Fruit fly (Drosophila melanogaster) whole organism, embryonic: ENCODE results near the gene CG31559.

Experiments
- CG10209 ChIP-seq: fragments of 200-800 bp; sonication (Bioruptor generic); optimal IDR thresholded peaks from 3 replicates; lab custom pipeline; 2017; ENCODE audit warnings: missing biosample characterization, mild to moderate bottlenecking, missing genetic modification characterization, missing genetic modification reagents
- CG11560 ChIP-seq: fragments of 200-800 bp; sonication (Bioruptor generic); IDR thresholded peaks from 3 replicates; pipeline ENCODE4 v1.3.6; 2022; ENCODE audit warnings: missing biosample characterization, missing genetic modification characterization
- CG12744 ChIP-seq: fragments of 200-800 bp; sonication (Bioruptor generic); optimal IDR thresholded peaks from 2 replicates; lab custom pipeline; 2016; ENCODE audit warnings: missing biosample characterization, missing genetic modification characterization
- CG13287 ChIP-seq: fragments of 200-800 bp; sonication (Bioruptor generic); IDR thresholded peaks from 2 replicates; pipeline ENCODE4 v1.3.6; 2022; ENCODE audit warnings: missing biosample characterization, missing genetic modification characterization; ENCODE audit not compliant: partially characterized antibody
- CG15073 ChIP-seq: fragments of 200-800 bp; sonication (Bioruptor generic); optimal IDR thresholded peaks from 2 replicates; lab custom pipeline; 2016; ENCODE audit warnings: missing biosample characterization, missing genetic modification characterization
- CG15514 ChIP-seq: fragments of 200-800 bp; sonication (Bioruptor generic); optimal IDR thresholded peaks from 3 replicates; lab custom pipeline; 2017; ENCODE audit warnings: missing biosample characterization, missing genetic modification characterization, mild to moderate bottlenecking, moderate library complexity, missing genetic modification reagents
- CG16815 ChIP-seq: fragments of 200-800 bp; sonication (Bioruptor generic); optimal IDR thresholded peaks from 3 replicates; lab custom pipeline; 2017; ENCODE audit warnings: missing biosample characterization, mild to moderate bottlenecking, missing genetic modification characterization
- CG17912 ChIP-seq: fragments of 200-800 bp; sonication (Bioruptor generic); optimal IDR thresholded peaks from 2 replicates; lab custom pipeline; 2018; ENCODE audit warnings: missing biosample characterization, mild to moderate bottlenecking, missing genetic modification characterization
- CG1792 ChIP-seq: fragments of 200-800 bp; sonication (Bioruptor generic); optimal IDR thresholded peaks from 2 replicates; lab custom pipeline; 2016; ENCODE audit warnings: missing biosample characterization, missing genetic modification characterization
- CG18011 ChIP-seq: fragments of 200-800 bp; sonication (Bioruptor generic); optimal IDR thresholded peaks from 2 replicates; lab custom pipeline; 2017; ENCODE audit warnings: missing biosample characterization, missing genetic modification characterization, mild to moderate bottlenecking, moderate library complexity, missing genotype
- CG33213 ChIP-seq: fragments of 200-800 bp; sonication (Bioruptor generic); optimal IDR thresholded peaks from 3 replicates; lab custom pipeline; 2016; ENCODE audit warnings: missing biosample characterization, missing genetic modification characterization
- CG3407 ChIP-seq: fragments of 200-800 bp; sonication (Bioruptor generic); optimal IDR thresholded peaks from 2 replicates; lab custom pipeline; 2018; ENCODE audit warnings: missing biosample characterization, mild to moderate bottlenecking, missing genetic modification characterization
- CG3995 ChIP-seq: fragments of 200-800 bp; sonication (Bioruptor generic); optimal IDR thresholded peaks from 3 replicates; lab custom pipeline; 2016; ENCODE audit warnings: missing biosample characterization, missing genetic modification characterization
- CG7372 ChIP-seq: fragments of 200-800 bp; sonication (Bioruptor generic); IDR thresholded peaks from 2 replicates; pipeline ENCODE4 v1.3.6; 2022; ENCODE audit warnings: missing biosample characterization, missing genetic modification characterization
- CG8388 ChIP-seq: fragments of 200-800 bp; sonication (Bioruptor generic); optimal IDR thresholded peaks from 2 replicates; lab custom pipeline; 2019; ENCODE audit warnings: missing biosample characterization, mild to moderate bottlenecking, missing genetic modification characterization, moderate library complexity
- CG8944 ChIP-seq: fragments of 200-800 bp; sonication (Bioruptor generic); optimal IDR thresholded peaks from 3 replicates; lab custom pipeline; 2016; ENCODE audit warnings: missing biosample characterization, missing genetic modification characterization
- CG9437 ChIP-seq: fragments of 200-800 bp; sonication (Bioruptor generic); optimal IDR thresholded peaks from 2 replicates; lab custom pipeline; 2018; ENCODE audit warnings: missing biosample characterization, mild to moderate bottlenecking, missing genetic modification characterization
- CHES-1-like ChIP-seq: fragments of 200-800 bp; sonication (Bioruptor generic); optimal IDR thresholded peaks from 2 replicates; lab custom pipeline; 2016; ENCODE audit warnings: missing biosample characterization, missing genetic modification characterization
- CkIIα-i1 ChIP-seq: fragments of 200-800 bp; sonication (Bioruptor generic); IDR thresholded peaks from 2 replicates; pipeline ENCODE4 v1.3.6; 2022; ENCODE audit warnings: missing biosample characterization, missing genetic modification characterization
- CoRest ChIP-seq: fragments of 200-800 bp; sonication (Bioruptor generic); optimal IDR thresholded peaks from 3 replicates; lab custom pipeline; 2018; ENCODE audit warnings: missing biosample characterization, mild to moderate bottlenecking, missing genetic modification characterization, moderate library complexity
- D19B ChIP-seq: fragments of 200-800 bp; sonication (Bioruptor generic); optimal IDR thresholded peaks from 2 replicates; lab custom pipeline; 2017; ENCODE audit warnings: missing biosample characterization, mild to moderate bottlenecking, missing genetic modification characterization
- Dad ChIP-seq: fragments of 200-800 bp; sonication (Bioruptor generic); optimal IDR thresholded peaks from 3 replicates; lab custom pipeline; 2016; ENCODE audit warnings: missing biosample characterization, missing genetic modification characterization
- GATAe ChIP-seq: fragments of 200-800 bp; sonication (Bioruptor generic); conservative IDR thresholded peaks from 2 replicates; pipeline ENCODE4 v1.3.6; 2022; ENCODE audit warnings: missing biosample characterization, missing genetic modification characterization
- HHEX ChIP-seq: fragments of 200-800 bp; sonication (Bioruptor generic); optimal IDR thresholded peaks from 3 replicates; lab custom pipeline; 2017; ENCODE audit warnings: missing biosample characterization, mild to moderate bottlenecking, missing genetic modification characterization, missing genetic modification reagents
- Mad ChIP-seq: fragments of 200-800 bp; sonication (Bioruptor generic); optimal IDR thresholded peaks from 2 replicates; lab custom pipeline; 2016; ENCODE audit warnings: missing biosample characterization, missing genetic modification characterization
- Mrtf ChIP-seq: fragments of 200-800 bp; sonication (Bioruptor generic); IDR thresholded peaks from 3 replicates; pipeline ENCODE4 v1.3.6; 2022; ENCODE audit warnings: missing biosample characterization, missing genetic modification characterization
- Six4 ChIP-seq: fragments of 200-800 bp; sonication (Bioruptor generic); optimal IDR thresholded peaks from 2 replicates; lab custom pipeline; 2016; ENCODE audit warnings: missing biosample characterization, missing genetic modification characterization
- Xbp1 ChIP-seq: fragments of 200-800 bp; sonication (Bioruptor generic); optimal IDR thresholded peaks from 3 replicates; lab custom pipeline; 2016; ENCODE audit warnings: missing biosample characterization, mild to moderate bottlenecking, missing genetic modification characterization
- ab ChIP-seq: fragments of 200-800 bp; sonication (Bioruptor generic); optimal IDR thresholded peaks from 2 replicates; lab custom pipeline; 2016; ENCODE audit warnings: missing biosample characterization, missing genetic modification characterization
- aop ChIP-seq: fragments of 200-800 bp; sonication (Bioruptor generic); IDR thresholded peaks from 2 replicates; pipeline ENCODE4 v1.3.6; 2022; ENCODE audit warnings: missing biosample characterization, missing genetic modification characterization
- bcd ChIP-seq: fragments of 200-800 bp; sonication (Bioruptor generic); optimal IDR thresholded peaks from 2 replicates; lab custom pipeline; 2017; ENCODE audit warnings: missing biosample characterization, mild to moderate bottlenecking, missing genetic modification characterization
- btn ChIP-seq: fragments of 200-800 bp; sonication (Bioruptor generic); optimal IDR thresholded peaks from 2 replicates; lab custom pipeline; 2016; ENCODE audit warnings: missing biosample characterization, missing genetic modification characterization
- cas ChIP-seq: fragments of 200-800 bp; sonication (Bioruptor generic); IDR thresholded peaks from 2 replicates; pipeline ENCODE4 v1.3.6; 2022; ENCODE audit warnings: missing biosample characterization, missing genetic modification characterization
- crol ChIP-seq: fragments of 200-800 bp; sonication (Bioruptor generic); IDR thresholded peaks from 2 replicates; pipeline ENCODE4 v1.3.6; 2022; ENCODE audit warnings: missing biosample characterization, missing genetic modification characterization
- dmrt99B ChIP-seq: fragments of 200-800 bp; sonication (Bioruptor generic); optimal IDR thresholded peaks from 2 replicates; lab custom pipeline; 2018; ENCODE audit warnings: missing biosample characterization, mild to moderate bottlenecking, missing genetic modification characterization, moderate library complexity
- eyg ChIP-seq: fragments of 200-800 bp; sonication (Bioruptor generic); optimal IDR thresholded peaks from 3 replicates; lab custom pipeline; 2016; ENCODE audit warnings: missing biosample characterization, missing genetic modification characterization
- fd64A ChIP-seq: fragments of 200-800 bp; sonication (Bioruptor generic); optimal IDR thresholded peaks from 3 replicates; lab custom pipeline; 2018; ENCODE audit warnings: missing biosample characterization, mild to moderate bottlenecking, missing genetic modification characterization
- gce ChIP-seq: fragments of 200-800 bp; sonication (Bioruptor generic); IDR thresholded peaks from 3 replicates; pipeline ENCODE4 v1.3.6; 2022; ENCODE audit warnings: missing biosample characterization, missing genetic modification characterization
- gsb-n ChIP-seq: fragments of 200-800 bp; sonication (Bioruptor generic); optimal IDR thresholded peaks from 3 replicates; lab custom pipeline; 2018; ENCODE audit warnings: missing biosample characterization, mild to moderate bottlenecking, missing genetic modification characterization
- lilli ChIP-seq: fragments of 200-800 bp; sonication (Bioruptor generic); optimal IDR thresholded peaks from 3 replicates; lab custom pipeline; 2016; ENCODE audit warnings: missing biosample characterization, missing genetic modification characterization
- mld ChIP-seq: fragments of 200-800 bp; sonication (Bioruptor generic); IDR thresholded peaks from 3 replicates; pipeline ENCODE4 v1.3.6; 2022; ENCODE audit warnings: missing biosample characterization, missing genetic modification characterization; ENCODE audit not compliant: partially characterized antibody
- otp ChIP-seq: fragments of 200-800 bp; sonication (Bioruptor generic); IDR thresholded peaks from 3 replicates; pipeline ENCODE4, ENCODE4 v1.3.6; 2022; ENCODE audit warnings: missing biosample characterization, missing genetic modification characterization
- pb ChIP-seq: fragments of 200-800 bp; sonication (Bioruptor generic); optimal IDR thresholded peaks from 3 replicates; lab custom pipeline; 2016; ENCODE audit warnings: missing biosample characterization, missing genetic modification characterization
- salm ChIP-seq: fragments of 200-800 bp; sonication (Bioruptor generic); optimal IDR thresholded peaks from 2 replicates; lab custom pipeline; 2018; ENCODE audit warnings: missing biosample characterization, mild to moderate bottlenecking, missing genetic modification characterization
- sob ChIP-seq: fragments of 200-800 bp; sonication (Bioruptor generic); IDR thresholded peaks from 2 replicates; pipeline ENCODE4 v1.3.6; 2022; ENCODE audit warnings: missing biosample characterization, missing genetic modification characterization
- tgo ChIP-seq: fragments of 200-800 bp; sonication (Bioruptor generic); IDR thresholded peaks from 3 replicates; pipeline ENCODE4 v1.3.6; 2022; ENCODE audit warnings: missing biosample characterization, missing genetic modification characterization
- tll ChIP-seq, 2 experiments: fragments of 200-800 bp in 1 of 2; fragments of >200 bp in 1 of 2; sonication (Bioruptor generic) in 1 of 2; optimal IDR thresholded peaks; 2 replicates each; lab custom pipeline; 2017 to 2019; ENCODE audit warnings: missing biosample characterization in 2 of 2, missing genetic modification characterization in 2 of 2, mild to moderate bottlenecking in 1 of 2, moderate library complexity in 1 of 2
- vfl ChIP-seq: fragments of 200-800 bp; sonication (Bioruptor generic); optimal IDR thresholded peaks from 2 replicates; lab custom pipeline; 2016; ENCODE audit warnings: missing biosample characterization, missing genetic modification characterization
- vvl ChIP-seq: fragments of 200-800 bp; sonication (Bioruptor generic); IDR thresholded peaks from 2 replicates; pipeline ENCODE4 v1.3.6; 2022; ENCODE audit warnings: missing biosample characterization, missing genetic modification characterization
- wek ChIP-seq: fragments of 200-800 bp; sonication (Bioruptor generic); optimal IDR thresholded peaks from 3 replicates; lab custom pipeline; 2018; ENCODE audit warnings: missing biosample characterization, mild to moderate bottlenecking, missing genetic modification characterization, moderate library complexity
- wor ChIP-seq: fragments of 200-800 bp; sonication (Bioruptor generic); IDR thresholded peaks from 2 replicates; pipeline ENCODE4 v1.3.6; 2022; ENCODE audit warnings: missing biosample characterization, missing genetic modification characterization

The CG31559 gene

DNA sequence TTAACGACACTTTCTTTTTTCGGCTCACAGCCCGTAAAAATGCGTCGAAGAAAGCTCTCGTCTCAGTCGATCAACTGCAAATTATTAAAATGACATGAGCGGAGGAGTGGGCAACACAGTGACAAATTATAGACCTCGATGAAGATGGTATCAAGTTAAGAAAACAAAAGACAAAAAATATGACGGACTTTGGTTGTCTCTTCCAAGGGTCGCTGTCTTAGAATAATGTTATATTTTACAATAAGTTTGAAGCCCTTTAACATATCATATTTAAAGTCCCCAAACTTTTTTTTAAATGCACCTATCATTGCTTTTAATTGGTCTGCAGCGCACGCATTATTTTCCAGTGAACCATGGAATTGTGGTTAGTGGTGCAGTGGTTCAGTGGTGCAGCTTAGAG lies 42.7 kb upstream of the CG31559 start (continued):
- TF ChIP-seq dmrt99B (peak; percentile 10), GATAe (GFP tag; lab: Robert Waterston, UW) (no peak), vfl (GFP tag; lab: Kevin White, UChicago) (no peak), CG7372 (GFP tag; lab: Robert Waterston, UW) (no peak), gsb-n (no peak), CG18011 (GFP tag; lab: Kevin White, UChicago) (no peak), cas (GFP tag; lab: Robert Waterston, UW) (no peak), CHES-1-like (GFP tag; lab: Kevin White, UChicago) (no peak), CG17912 (GFP tag; lab: Kevin White, UChicago) (no peak), HHEX (GFP tag; lab: Kevin White, UChicago) (no peak), Mad (GFP tag; lab: Kevin White, UChicago) (no peak), otp (no peak), CG3407 (no peak)
- TF ChIP-seq, all 482 proteins: peak for 5

DNA sequence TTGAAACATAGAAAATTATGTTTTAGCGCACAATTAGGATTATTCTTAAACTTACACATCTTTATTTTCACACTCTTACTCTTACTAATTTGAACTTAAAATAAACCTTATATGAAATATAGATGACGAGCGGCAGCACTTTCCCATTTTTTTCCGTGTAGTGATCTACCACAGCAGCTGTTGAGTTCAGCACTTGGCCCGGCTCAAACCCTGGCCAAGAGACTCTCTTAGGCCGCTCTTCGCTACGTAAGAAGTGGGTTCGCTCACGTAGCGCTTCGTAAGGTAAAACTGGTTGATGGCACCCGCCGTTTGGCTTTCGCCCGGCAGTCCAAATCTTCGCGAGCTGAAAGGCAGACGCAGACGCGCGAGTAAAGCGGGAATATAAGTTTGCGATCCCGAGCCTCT lies 41.5 kb upstream of the CG31559 start, which contains the start of gene Osi24:
TSS of gene Osi24 (plus strand) at position 324 of the 405 bp plus-strand sequence.
- no peak for TF ChIP-seq CG16815
- TF ChIP-seq vvl (GFP tag; lab: Robert Waterston, UW) = peak; percentile 86
- TF ChIP-seq CG3995 (GFP tag; lab: Kevin White, UChicago) = peak; percentile 20
- peak; percentile 37; the same call in 1 of the 2 replicates for TF ChIP-seq CG7372 (GFP tag; lab: Robert Waterston, UW)
- TF ChIP-seq Xbp1 = peak; percentile 64
- peak; percentile 27 for TF ChIP-seq CoRest (tag; lab: Kevin White, UChicago)
- TF ChIP-seq CkIIα-i1 = no peak
- TF ChIP-seq CG1792 = no peak
- TF ChIP-seq CG9437 (GFP tag; lab: Kevin White, UChicago) = peak; percentile 94
- TF ChIP-seq eyg = no peak
- no peak for TF ChIP-seq CG13287 (GFP tag; lab: Robert Waterston, UW)
- TF ChIP-seq CG8944 (GFP tag; lab: Kevin White, UChicago) = peak; percentile 27
- no peak for TF ChIP-seq crol (GFP tag; lab: Robert Waterston, UW)
- TF ChIP-seq gce (GFP tag; lab: Robert Waterston, UW) = no peak
- TF ChIP-seq ab (GFP tag; lab: Kevin White, UChicago) = no peak
- TF ChIP-seq bcd = peak; percentile 59
- TF ChIP-seq Dad (GFP tag; lab: Kevin White, UChicago) = no peak
- peak; percentile 3 for TF ChIP-seq CG33213 (GFP tag; lab: Kevin White, UChicago)
- TF ChIP-seq mld (GFP tag; lab: Robert Waterston, UW) = no peak
- TF ChIP-seq CG8388 (GFP tag; lab: Kevin White, UChicago) = peak; percentile 51
- peak; percentile 48 for TF ChIP-seq lilli
- TF ChIP-seq btn (GFP tag; lab: Kevin White, UChicago) = no peak
- TF ChIP-seq CG15514 = no peak
- TF ChIP-seq tll (GFP tag; optimal IDR thresholded peaks at IDR 0.05; lab: Kevin White, UChicago) = no peak
- peak; percentile 75 for TF ChIP-seq tgo (GFP tag; lab: Robert Waterston, UW)
- TF ChIP-seq wor (GFP tag; lab: Robert Waterston, UW) = peak; percentile 48
- peak; percentile 7 for TF ChIP-seq pb (GFP tag; lab: Kevin White, UChicago)
- TF ChIP-seq CG15073 (GFP tag; lab: Kevin White, UChicago) = no peak
- TF ChIP-seq fd64A (GFP tag; lab: Kevin White, UChicago) = no peak
- TF ChIP-seq CG10209 (GFP tag; lab: Kevin White, UChicago) = peak; percentile 28
- no peak for TF ChIP-seq salm (tag; lab: Kevin White, UChicago)
- TF ChIP-seq Six4 (GFP tag; lab: Kevin White, UChicago) = peak; percentile 36
- no peak for TF ChIP-seq wek (GFP tag; lab: Kevin White, UChicago)
- no peak for TF ChIP-seq aop (GFP tag; lab: Robert Waterston, UW)
- TF ChIP-seq CG12744 (GFP tag; lab: Kevin White, UChicago) = no peak
- no peak for TF ChIP-seq D19B (GFP tag; lab: Kevin White, UChicago)
- 0 out of 3 replicates have a peak, but pooled peaks have one; percentile 63 for TF ChIP-seq Mrtf (GFP tag; lab: Robert Waterston, UW)
- TF ChIP-seq CG11560 = no peak
- TF ChIP-seq sob (GFP tag; lab: Robert Waterston, UW) = peak; percentile 34; the same call in 1 of the 2 replicates
